Worm (Caenorhabditis elegans) whole organism, early embryonic: ENCODE data around the gene C42C1.3.

Experiments used
- B0310.2 ChIP-seq: sonication (generic microtip); optimal IDR thresholded peaks from 2 replicates; lab custom pipeline; 2016; ENCODE audit warnings: mild to moderate bottlenecking, missing genetic modification characterization, missing compliant biosample characterization
- F13C5.2 ChIP-seq: sonication (generic microtip); optimal IDR thresholded peaks from 2 replicates; lab custom pipeline; 2017; ENCODE audit warnings: mild to moderate bottlenecking, missing genetic modification characterization, inconsistent platforms, missing compliant biosample characterization
- aly-1 ChIP-seq: sonication (generic microtip); optimal IDR thresholded peaks from 2 replicates; lab custom pipeline; 2016; ENCODE audit warnings: missing genetic modification characterization, missing compliant biosample characterization
- ama-1 ChIP-seq: fragments of 150-350 bp; optimal IDR thresholded peaks from 2 replicates; lab custom pipeline; 2014
- ceh-13 ChIP-seq: fragments of 200-800 bp; sonication (Bioruptor generic); optimal IDR thresholded peaks from 2 replicates; lab custom pipeline; 2018; ENCODE audit warnings: mild to moderate bottlenecking, missing genetic modification characterization, missing compliant biosample characterization
- ceh-36 ChIP-seq: sonication (generic microtip); optimal IDR thresholded peaks from 2 replicates; lab custom pipeline; 2016; ENCODE audit warnings: missing genetic modification characterization, inconsistent platforms, missing compliant biosample characterization
- ets-7 ChIP-seq: sonication (generic microtip); optimal IDR thresholded peaks from 2 replicates; lab custom pipeline; 2016; ENCODE audit warnings: missing genotype, missing genetic modification characterization, missing compliant biosample characterization
- flt-1 ChIP-seq: fragments of 200-800 bp; sonication (Bioruptor generic); IDR thresholded peaks from 2 replicates; pipeline ENCODE4 v1.3.6; 2022; ENCODE audit warnings: missing genetic modification characterization, missing compliant biosample characterization
- hmbx-1 ChIP-seq: sonication (generic microtip); optimal IDR thresholded peaks from 2 replicates; lab custom pipeline; 2016; ENCODE audit warnings: mild to moderate bottlenecking, missing genetic modification characterization, missing compliant biosample characterization
- hmg-4 ChIP-seq: fragments of 200-800 bp; sonication (Bioruptor generic); optimal IDR thresholded peaks from 2 replicates; lab custom pipeline; 2018; ENCODE audit warnings: mild to moderate bottlenecking, missing genetic modification characterization, missing compliant biosample characterization
- hnd-1 ChIP-seq: sonication (generic microtip); optimal IDR thresholded peaks from 2 replicates; lab custom pipeline; 2016; ENCODE audit warnings: missing genetic modification characterization, missing compliant biosample characterization
- pes-1 ChIP-seq: fragments of 200-800 bp; sonication (Bioruptor generic); IDR thresholded peaks from 2 replicates; pipeline ENCODE4 v1.3.6; 2022; ENCODE audit warnings: missing genetic modification reagents, missing genetic modification characterization, missing compliant biosample characterization
- scrt-1 ChIP-seq: fragments of 200-800 bp; sonication (Bioruptor generic); IDR thresholded peaks from 2 replicates; pipeline ENCODE4 v1.3.6; 2022; ENCODE audit warnings: missing genetic modification characterization, missing compliant biosample characterization
- sea-1 ChIP-seq: fragments of 200-800 bp; sonication (Bioruptor generic); conservative IDR thresholded peaks from 2 replicates; pipeline ENCODE4 v1.3.6; 2022; ENCODE audit warnings: missing genetic modification characterization, missing compliant biosample characterization
- tbx-11 ChIP-seq: fragments of 200-800 bp; sonication (Bioruptor generic); IDR thresholded peaks from 2 replicates; pipeline ENCODE4 v1.3.6; 2022; ENCODE audit warnings: missing genetic modification characterization, missing compliant biosample characterization
- tbx-37 ChIP-seq: fragments of 200-800 bp; sonication (Bioruptor generic); conservative IDR thresholded peaks from 2 replicates; pipeline ENCODE4 v1.3.6; 2022; ENCODE audit warnings: missing genetic modification reagents, missing genetic modification characterization, missing compliant biosample characterization
- tra-4 ChIP-seq: sonication (generic microtip); optimal IDR thresholded peaks from 2 replicates; lab custom pipeline; 2017; ENCODE audit warnings: missing genetic modification characterization, missing compliant biosample characterization

Gene C42C1.3

ce11 chrIV:12301161-12301560 is 30.9 kb upstream of the C42C1.3 start, which contains the start of gene oac-59:
TSS of gene oac-59 (minus strand) at chrIV:12301261.
- TF ChIP-seq ceh-36: no peak
- no peak for TF ChIP-seq F13C5.2 (tag; lab: Kevin White, UChicago)
- no peak for TF ChIP-seq scrt-1 (GFP tag; lab: Robert Waterston, UW)
- TF ChIP-seq aly-1 (tag; lab: Kevin White, UChicago): no peak
- no peak for TF ChIP-seq tbx-11
- no peak for TF ChIP-seq ets-7 (tag; lab: Kevin White, UChicago)
- no peak for TF ChIP-seq hmbx-1 (tag; lab: Kevin White, UChicago)
- TF ChIP-seq flt-1: no peak
- no peak for TF ChIP-seq B0310.2 (tag; lab: Kevin White, UChicago)
- no peak for TF ChIP-seq pes-1
- no peak for TF ChIP-seq tra-4 (tag; lab: Kevin White, UChicago)

- TF ChIP-seq pes-1: 0 out of 2 replicates have a peak, but pooled peaks have one; percentile 19
Observed at ce11 chrIV:12294770-12295169, 24.5 kb upstream of the C42C1.3 start.

ce11 chrIV:12290744-12291143 is 20.5 kb upstream of the C42C1.3 start, which contains the start of gene C42C1.8:
TSS of gene C42C1.8 (plus strand) at chrIV:12291044.
- TF ChIP-seq tbx-11: no peak
- TF ChIP-seq hmg-4 (GFP tag; lab: Kevin White, UChicago): no peak
- no peak for TF ChIP-seq pes-1
- no peak for TF ChIP-seq B0310.2 (tag; lab: Kevin White, UChicago)
- TF ChIP-seq ceh-36: no peak
- no peak for TF ChIP-seq F13C5.2 (tag; lab: Kevin White, UChicago)
- no peak for TF ChIP-seq scrt-1 (GFP tag; lab: Robert Waterston, UW)
- TF ChIP-seq hmbx-1 (tag; lab: Kevin White, UChicago): no peak
- no peak for TF ChIP-seq tbx-37 (GFP tag; lab: Robert Waterston, UW)
- no peak for TF ChIP-seq flt-1
- TF ChIP-seq aly-1 (tag; lab: Kevin White, UChicago): no peak
- TF ChIP-seq ceh-13: no peak
- TF ChIP-seq hnd-1 (tag; lab: Kevin White, UChicago): no peak
- no peak for TF ChIP-seq tra-4 (tag; lab: Kevin White, UChicago)
- TF ChIP-seq ama-1 (lab: Kevin White, UChicago): no peak
- TF ChIP-seq ets-7 (tag; lab: Kevin White, UChicago): no peak
- no peak for TF ChIP-seq sea-1 (GFP tag; lab: Robert Waterston, UW)

ce11 chrIV:12289149-12289548 is 18.9 kb upstream of the C42C1.3 start, which contains the start of gene C42C1.9:
TSS of gene C42C1.9 (plus strand) at chrIV:12289449.
- TF ChIP-seq tbx-37 (GFP tag; lab: Robert Waterston, UW) (no peak), hmg-4 (GFP tag; lab: Kevin White, UChicago) (no peak), ceh-13 (no peak), tbx-11 (no peak), aly-1 (tag; lab: Kevin White, UChicago) (no peak), flt-1 (no peak), F13C5.2 (tag; lab: Kevin White, UChicago) (no peak), sea-1 (GFP tag; lab: Robert Waterston, UW) (no peak), ama-1 (lab: Kevin White, UChicago) (no peak), B0310.2 (tag; lab: Kevin White, UChicago) (no peak), ets-7 (tag; lab: Kevin White, UChicago) (no peak), pes-1 (no peak), hmbx-1 (tag; lab: Kevin White, UChicago) (no peak), scrt-1 (GFP tag; lab: Robert Waterston, UW) (no peak), tra-4 (tag; lab: Kevin White, UChicago) (no peak), ceh-36 (no peak)

- TF ChIP-seq aly-1 (tag; lab: Kevin White, UChicago) (no peak), ama-1 (lab: Kevin White, UChicago) (no peak), sea-1 (GFP tag; lab: Robert Waterston, UW) (no peak), hmg-4 (GFP tag; lab: Kevin White, UChicago) (no peak), tbx-11 (no peak), scrt-1 (GFP tag; lab: Robert Waterston, UW) (no peak), F13C5.2 (tag; lab: Kevin White, UChicago) (no peak), tra-4 (tag; lab: Kevin White, UChicago) (no peak), flt-1 (no peak), tbx-37 (GFP tag; lab: Robert Waterston, UW) (no peak)
Observed at ce11 chrIV:12287628-12288027, 17.3 kb upstream of the C42C1.3 start, which contains the start of gene erl-1. TSS of gene erl-1 (plus strand) at chrIV:12287928.

DNA sequence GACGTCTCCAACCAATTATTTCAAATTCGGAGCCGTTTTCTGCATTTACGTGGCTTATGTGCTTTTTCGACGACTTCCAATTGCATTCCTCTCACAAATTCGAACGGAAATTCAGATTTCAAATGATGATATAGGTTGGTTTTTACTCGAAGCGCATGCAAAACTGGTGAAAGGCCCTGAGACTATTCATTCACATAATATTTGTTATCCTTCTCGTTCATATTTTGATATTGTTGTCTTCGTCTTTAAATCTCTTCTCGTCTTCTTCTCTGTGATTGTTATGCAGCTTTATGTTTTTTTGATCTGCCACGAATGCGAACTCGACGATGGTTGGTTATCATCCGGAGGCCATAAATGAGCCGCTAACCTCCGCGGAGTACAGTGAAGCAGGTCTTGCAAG is 12.6 kb upstream of the C42C1.3 start, which contains the start of gene hpo-12:
hpo-12 (plus strand) TSS at position 301 of the 400 bp plus-strand sequence.
- TF ChIP-seq pes-1: no peak
- no peak for TF ChIP-seq sea-1 (GFP tag; lab: Robert Waterston, UW)
- TF ChIP-seq hmbx-1 (tag; lab: Kevin White, UChicago): no peak

DNA sequence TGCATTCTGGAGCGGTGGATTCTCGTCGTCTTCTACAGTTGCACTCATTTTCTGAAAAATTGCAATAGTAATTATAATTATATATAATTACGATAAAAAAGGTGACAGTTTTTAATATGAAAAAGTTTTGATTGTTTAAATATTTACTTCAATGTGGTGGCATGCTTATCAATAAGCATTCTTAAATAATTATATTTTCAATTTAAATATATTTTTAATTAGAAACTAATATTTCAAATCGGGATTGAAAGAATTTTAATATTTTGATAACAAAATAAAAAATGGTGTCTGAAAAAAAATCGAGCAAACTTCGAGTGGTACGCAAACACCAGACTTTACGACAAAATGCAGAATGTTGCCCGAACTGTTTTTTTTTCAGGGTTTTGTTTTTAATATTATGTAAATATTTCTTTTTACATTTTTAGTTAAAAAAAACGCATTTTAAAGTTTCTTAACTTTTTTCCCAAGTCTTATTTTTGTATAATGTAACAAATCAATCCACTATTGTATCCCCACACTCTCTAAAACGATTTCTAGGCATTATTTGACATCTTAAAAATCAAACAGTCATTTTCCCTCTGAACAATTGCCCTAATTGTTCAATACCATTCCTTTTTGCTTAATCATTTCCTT is 12.0 kb upstream of the C42C1.3 start, which contains the start of the genes C42C1.12 and C42C1.19:
C42C1.12 (minus strand) TSS at position 51 of the 633 bp plus-strand sequence.
C42C1.19 (plus strand) TSS at position 583 of the 633 bp plus-strand sequence.
- no peak for TF ChIP-seq F13C5.2 (tag; lab: Kevin White, UChicago)
- no peak for TF ChIP-seq flt-1
- TF ChIP-seq hmbx-1 (tag; lab: Kevin White, UChicago): no peak
- no peak for TF ChIP-seq hnd-1 (tag; lab: Kevin White, UChicago)
- TF ChIP-seq B0310.2 (tag; lab: Kevin White, UChicago): no peak
- TF ChIP-seq tbx-11: no peak
- TF ChIP-seq hmg-4 (GFP tag; lab: Kevin White, UChicago): no peak
- no peak for TF ChIP-seq scrt-1 (GFP tag; lab: Robert Waterston, UW)
- TF ChIP-seq ceh-36: no peak
- TF ChIP-seq ama-1 (lab: Kevin White, UChicago): no peak
- no peak for TF ChIP-seq aly-1 (tag; lab: Kevin White, UChicago)
